Worm (Caenorhabditis elegans) whole organism, L4 larva: ENCODE measurements around the gene cpr-9.

Experiments used
- Y105C5A.15 ChIP-seq: fragments of 200-800 bp; sonication (Bioruptor generic); IDR thresholded peaks from 2 replicates; pipeline ENCODE4 v1.3.6; 2022; ENCODE audit warnings: missing genetic modification characterization, missing compliant biosample characterization
- dve-1 ChIP-seq: sonication (generic microtip); optimal IDR thresholded peaks from 2 replicates; lab custom pipeline; 2017; ENCODE audit warnings: antibody characterized with exemption, mild to moderate bottlenecking, missing genetic modification characterization, missing compliant biosample characterization; ENCODE audit not compliant: insufficient read depth

DNA sequence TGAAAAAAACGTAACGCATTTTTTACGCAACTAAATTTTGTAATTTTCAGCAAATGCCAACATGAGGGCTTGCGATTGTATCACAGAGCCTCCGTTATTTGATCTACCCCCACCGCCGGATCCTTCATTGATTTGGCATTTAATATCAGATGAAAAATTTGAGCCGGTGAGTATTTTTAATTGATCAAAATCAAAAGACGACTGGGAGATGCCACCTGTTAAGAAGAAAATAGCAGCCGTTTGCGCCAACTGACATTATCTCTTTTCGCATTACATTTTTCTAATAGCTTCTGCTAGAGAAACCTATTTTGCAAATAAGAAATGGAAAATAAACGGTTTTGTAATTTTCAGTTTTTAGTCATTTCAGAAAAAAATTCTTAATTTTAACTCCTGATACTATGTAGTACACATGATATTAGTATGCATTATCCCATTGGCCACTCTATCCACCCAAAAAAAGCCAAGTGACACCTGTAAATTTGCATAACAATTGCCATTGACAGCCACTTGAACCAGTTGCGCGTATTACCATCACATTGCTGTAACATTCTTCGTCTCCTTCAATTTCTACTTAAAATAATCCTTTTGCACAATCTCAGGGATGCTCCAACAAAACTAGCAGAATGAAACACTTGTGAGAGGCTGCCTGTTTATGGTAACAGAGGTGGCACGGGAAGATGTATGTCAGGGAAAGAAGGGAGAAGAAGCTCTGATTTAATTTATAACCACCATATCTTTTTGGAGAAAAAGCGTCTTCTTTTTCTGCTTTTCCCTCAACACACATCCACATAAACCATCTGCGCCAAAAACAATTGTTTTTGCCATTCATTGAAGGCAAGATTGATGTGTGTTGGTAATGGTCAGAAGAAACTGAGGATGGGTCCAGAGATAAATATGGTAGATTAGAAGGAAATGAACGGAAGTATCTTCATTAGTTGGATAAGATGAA lies 44.2 kb upstream of the cpr-9 start, which contains the start of gene F58H1.5:
- TF ChIP-seq dve-1: no peak
- TF ChIP-seq Y105C5A.15 (GFP tag; lab: Robert Waterston, UW): no peak
